Fruit fly (Drosophila melanogaster) whole organism, embryonic: ENCODE data around the gene mRpS35.

ENCODE experiments used
- B-H2 ChIP-seq: fragments of 200-800 bp; sonication (Bioruptor generic); optimal IDR thresholded peaks from 2 replicates; lab custom pipeline; 2018; ENCODE audit warnings: missing biosample characterization, mild to moderate bottlenecking, missing genetic modification characterization
- Bgb ChIP-seq: fragments of 200-800 bp; sonication (Bioruptor generic); IDR thresholded peaks from 2 replicates; pipeline ENCODE4 v1.3.6; 2022; ENCODE audit warnings: missing biosample characterization, missing genetic modification characterization; ENCODE audit not compliant: partially characterized antibody
- Blimp-1 ChIP-seq: fragments of 200-800 bp; sonication (Bioruptor generic); optimal IDR thresholded peaks from 3 replicates; lab custom pipeline; 2018; ENCODE audit warnings: missing biosample characterization, missing genetic modification characterization, mild to moderate bottlenecking, moderate library complexity, missing genetic modification reagents
- CG10209 ChIP-seq: fragments of 200-800 bp; sonication (Bioruptor generic); optimal IDR thresholded peaks from 3 replicates; lab custom pipeline; 2017; ENCODE audit warnings: missing biosample characterization, mild to moderate bottlenecking, missing genetic modification characterization, missing genetic modification reagents
- CG10366 ChIP-seq: fragments of 200-800 bp; sonication (Bioruptor generic); IDR thresholded peaks from 2 replicates; pipeline ENCODE4 v1.3.6; 2022; ENCODE audit warnings: missing biosample characterization, missing genetic modification characterization
- CG10462 ChIP-seq: fragments of 200-800 bp; sonication (Bioruptor generic); optimal IDR thresholded peaks from 2 replicates; lab custom pipeline; 2016; ENCODE audit warnings: missing biosample characterization, missing genetic modification characterization
- CG10565 ChIP-seq: fragments of 200-800 bp; sonication (Bioruptor generic); optimal IDR thresholded peaks from 3 replicates; lab custom pipeline; 2016; ENCODE audit warnings: missing biosample characterization, mild to moderate bottlenecking, missing genetic modification characterization
- CG10959 ChIP-seq: fragments of 200-800 bp; sonication (Bioruptor generic); IDR thresholded peaks from 2 replicates; pipeline ENCODE4 v1.3.6; 2022; ENCODE audit warnings: missing biosample characterization, missing genetic modification characterization
- CG11093 ChIP-seq: fragments of 200-800 bp; sonication (Bioruptor generic); IDR thresholded peaks from 3 replicates; pipeline ENCODE4 v1.3.6; 2022; ENCODE audit warnings: missing biosample characterization, missing genetic modification characterization
- CG11456 ChIP-seq: fragments of 200-800 bp; sonication (Bioruptor generic); IDR thresholded peaks from 3 replicates; pipeline ENCODE4 v1.3.6; 2022; ENCODE audit warnings: missing biosample characterization, missing genetic modification characterization
- CG14710 ChIP-seq: fragments of 200-800 bp; sonication (Bioruptor generic); optimal IDR thresholded peaks from 3 replicates; lab custom pipeline; 2019; ENCODE audit warnings: missing biosample characterization, mild to moderate bottlenecking, missing genetic modification characterization, moderate library complexity
- CG15073 ChIP-seq: fragments of 200-800 bp; sonication (Bioruptor generic); optimal IDR thresholded peaks from 2 replicates; lab custom pipeline; 2016; ENCODE audit warnings: missing biosample characterization, missing genetic modification characterization
- CG1529 ChIP-seq: fragments of 200-800 bp; sonication (Bioruptor generic); optimal IDR thresholded peaks from 3 replicates; lab custom pipeline; 2018; ENCODE audit warnings: missing biosample characterization, missing genetic modification characterization
- CG15514 ChIP-seq: fragments of 200-800 bp; sonication (Bioruptor generic); optimal IDR thresholded peaks from 3 replicates; lab custom pipeline; 2017; ENCODE audit warnings: missing biosample characterization, missing genetic modification characterization, mild to moderate bottlenecking, moderate library complexity, missing genetic modification reagents
- CG17359 ChIP-seq: fragments of 200-800 bp; sonication (Bioruptor generic); optimal IDR thresholded peaks from 3 replicates; lab custom pipeline; 2018; ENCODE audit warnings: missing biosample characterization, mild to moderate bottlenecking, missing genetic modification characterization, moderate library complexity
- CG1792 ChIP-seq: fragments of 200-800 bp; sonication (Bioruptor generic); optimal IDR thresholded peaks from 2 replicates; lab custom pipeline; 2016; ENCODE audit warnings: missing biosample characterization, missing genetic modification characterization
- CG32772 ChIP-seq: fragments of 200-800 bp; sonication (Bioruptor generic); IDR thresholded peaks from 2 replicates; pipeline ENCODE4 v1.3.6; 2022; ENCODE audit warnings: missing biosample characterization, missing genetic modification characterization
- CG4360 ChIP-seq: fragments of 200-800 bp; sonication (Bioruptor generic); IDR thresholded peaks from 2 replicates; pipeline ENCODE4 v1.3.6; 2022; ENCODE audit warnings: missing biosample characterization, missing genetic modification characterization
- CG4404 ChIP-seq: fragments of 200-800 bp; sonication (Bioruptor generic); IDR thresholded peaks from 2 replicates; pipeline ENCODE4 v1.3.6; 2022; ENCODE audit warnings: missing biosample characterization, missing genetic modification characterization
- CG5180 ChIP-seq: fragments of 200-800 bp; sonication (Bioruptor generic); optimal IDR thresholded peaks from 3 replicates; lab custom pipeline; 2017; ENCODE audit warnings: missing biosample characterization, missing genetic modification characterization, mild to moderate bottlenecking, moderate library complexity, missing genetic modification reagents
- CG6272 ChIP-seq: fragments of 200-800 bp; sonication (Bioruptor generic); IDR thresholded peaks from 2 replicates; pipeline ENCODE4 v1.3.6; 2022; ENCODE audit warnings: missing biosample characterization, missing genetic modification characterization
- CG7556 ChIP-seq: fragments of 200-800 bp; sonication (Bioruptor generic); optimal IDR thresholded peaks from 2 replicates; lab custom pipeline; 2017; ENCODE audit warnings: missing biosample characterization, mild to moderate bottlenecking, missing genetic modification characterization
- CG8281 ChIP-seq: fragments of 200-800 bp; sonication (Bioruptor generic); optimal IDR thresholded peaks from 2 replicates; lab custom pipeline; 2018; ENCODE audit warnings: missing biosample characterization, mild to moderate bottlenecking, missing genetic modification characterization, moderate library complexity
- CrebB ChIP-seq: fragments of 200-800 bp; sonication (Bioruptor generic); optimal IDR thresholded peaks from 3 replicates; lab custom pipeline; 2018; ENCODE audit warnings: missing biosample characterization, mild to moderate bottlenecking, missing genetic modification characterization
- Gug ChIP-seq: fragments of 200-800 bp; sonication (Bioruptor generic); IDR thresholded peaks from 4 replicates; pipeline ENCODE4 v1.3.6; 2022; ENCODE audit warnings: missing biosample characterization, missing genetic modification characterization
- Kr ChIP-seq: fragments of 200-800 bp; sonication (Bioruptor generic); optimal IDR thresholded peaks from 2 replicates; lab custom pipeline; 2017; ENCODE audit warnings: missing biosample characterization, mild to moderate bottlenecking, missing genetic modification characterization
- MTF-1 ChIP-seq: fragments of 200-800 bp; sonication (Bioruptor generic); optimal IDR thresholded peaks from 2 replicates; lab custom pipeline; 2018; ENCODE audit warnings: missing biosample characterization, mild to moderate bottlenecking, missing genetic modification characterization, borderline replicate concordance
- PHDP ChIP-seq: fragments of 200-800 bp; sonication (Bioruptor generic); optimal IDR thresholded peaks from 3 replicates; lab custom pipeline; 2018; ENCODE audit warnings: missing biosample characterization, mild to moderate bottlenecking, missing genetic modification characterization, moderate library complexity
- Stat92E ChIP-seq, 3 experiments: fragments of >200 bp in 2 of 3; fragments of 200-800 bp in 1 of 3; sonication (Bioruptor generic) in 1 of 3; optimal IDR thresholded peaks; 2 replicates each; lab custom pipeline; 2017 to 2019; ENCODE audit warnings: missing biosample characterization in 3 of 3, missing genetic modification characterization in 3 of 3, mild to moderate bottlenecking in 1 of 3, moderate library complexity in 1 of 3
- Xrp1 ChIP-seq: fragments of 200-800 bp; sonication (Bioruptor generic); IDR thresholded peaks from 2 replicates; pipeline ENCODE4 v1.3.6; 2022; ENCODE audit warnings: missing biosample characterization, missing genetic modification characterization
- ap ChIP-seq: fragments of 200-800 bp; sonication (Bioruptor generic); IDR thresholded peaks from 2 replicates; pipeline ENCODE4 v1.3.6; 2022; ENCODE audit warnings: missing biosample characterization, missing genetic modification characterization
- chif ChIP-seq, 2 experiments: fragments of 200-800 bp; sonication (Bioruptor generic); optimal IDR thresholded peaks; 3 replicates each; lab custom pipeline; 2016; ENCODE audit warnings: missing biosample characterization in 2 of 2, missing genetic modification characterization in 2 of 2
- dimm ChIP-seq: fragments of 200-800 bp; sonication (Bioruptor generic); IDR thresholded peaks from 2 replicates; pipeline ENCODE4 v1.3.6; 2022; ENCODE audit warnings: missing biosample characterization, missing genetic modification characterization
- gcm ChIP-seq: fragments of 200-800 bp; sonication (Bioruptor generic); optimal IDR thresholded peaks from 2 replicates; lab custom pipeline; 2019; ENCODE audit warnings: missing biosample characterization, mild to moderate bottlenecking, missing genetic modification characterization, moderate library complexity
- grn ChIP-seq: fragments of 200-800 bp; sonication (Bioruptor generic); optimal IDR thresholded peaks from 3 replicates; lab custom pipeline; 2017; ENCODE audit warnings: missing biosample characterization, missing genetic modification characterization
- gt ChIP-seq: fragments of 200-800 bp; sonication (Bioruptor generic); IDR thresholded peaks from 2 replicates; pipeline ENCODE4 v1.3.6; 2022; ENCODE audit warnings: missing biosample characterization, missing genetic modification characterization
- inv ChIP-seq: fragments of 200-800 bp; sonication (Bioruptor generic); IDR thresholded peaks from 2 replicates; pipeline ENCODE4 v1.3.6; 2022; ENCODE audit warnings: missing biosample characterization, missing genetic modification characterization; ENCODE audit not compliant: partially characterized antibody
- jumu ChIP-seq: fragments of 200-800 bp; sonication (Bioruptor generic); optimal IDR thresholded peaks from 3 replicates; lab custom pipeline; 2016; ENCODE audit warnings: missing biosample characterization, missing genetic modification characterization
- mld ChIP-seq: fragments of 200-800 bp; sonication (Bioruptor generic); IDR thresholded peaks from 3 replicates; pipeline ENCODE4 v1.3.6; 2022; ENCODE audit warnings: missing biosample characterization, missing genetic modification characterization; ENCODE audit not compliant: partially characterized antibody
- org-1 ChIP-seq: fragments of 200-800 bp; sonication (Bioruptor generic); optimal IDR thresholded peaks from 2 replicates; lab custom pipeline; 2017; ENCODE audit warnings: missing biosample characterization, missing genetic modification characterization
- p53 ChIP-seq: fragments of 200-800 bp; sonication (Bioruptor generic); optimal IDR thresholded peaks from 2 replicates; lab custom pipeline; 2016; ENCODE audit warnings: missing biosample characterization, missing genetic modification characterization
- salm ChIP-seq: fragments of 200-800 bp; sonication (Bioruptor generic); optimal IDR thresholded peaks from 2 replicates; lab custom pipeline; 2018; ENCODE audit warnings: missing biosample characterization, mild to moderate bottlenecking, missing genetic modification characterization
- sc ChIP-seq, 3 experiments: fragments of >200 bp in 2 of 3; fragments of 200-800 bp in 1 of 3; sonication (Bioruptor generic) in 1 of 3; optimal IDR thresholded peaks; 2 replicates in 2 of 3; 3 replicates in 1 of 3; lab custom pipeline; 2017; ENCODE audit warnings: mild to moderate bottlenecking in 1 of 3, missing biosample characterization in 1 of 3, missing genetic modification characterization in 1 of 3, missing genetic modification reagents in 1 of 3
- scrt ChIP-seq: fragments of 200-800 bp; sonication (Bioruptor generic); optimal IDR thresholded peaks from 2 replicates; lab custom pipeline; 2018; ENCODE audit warnings: missing biosample characterization, mild to moderate bottlenecking, missing genetic modification characterization, moderate library complexity
- slbo ChIP-seq: fragments of 200-800 bp; sonication (Bioruptor generic); IDR thresholded peaks from 2 replicates; pipeline ENCODE4 v1.3.6; 2022; ENCODE audit warnings: missing biosample characterization, missing genetic modification characterization
- sna ChIP-seq: fragments of 200-800 bp; sonication (Bioruptor generic); IDR thresholded peaks from 2 replicates; pipeline ENCODE4 v1.3.6; 2022; ENCODE audit warnings: missing biosample characterization, missing genetic modification characterization; ENCODE audit not compliant: partially characterized antibody
- stwl ChIP-seq: fragments of 200-800 bp; sonication (Bioruptor generic); optimal IDR thresholded peaks from 3 replicates; lab custom pipeline; 2018; ENCODE audit warnings: missing biosample characterization, mild to moderate bottlenecking, missing genetic modification characterization, moderate library complexity
- tll ChIP-seq, 2 experiments: fragments of 200-800 bp in 1 of 2; fragments of >200 bp in 1 of 2; sonication (Bioruptor generic) in 1 of 2; optimal IDR thresholded peaks; 2 replicates each; lab custom pipeline; 2017 to 2019; ENCODE audit warnings: missing biosample characterization in 2 of 2, missing genetic modification characterization in 2 of 2, mild to moderate bottlenecking in 1 of 2, moderate library complexity in 1 of 2
- ttk ChIP-seq: fragments of 200-800 bp; sonication (Bioruptor generic); IDR thresholded peaks from 2 replicates; pipeline ENCODE4 v2.1.2; 2022; ENCODE audit warnings: missing biosample characterization, missing genetic modification characterization
- tx ChIP-seq: fragments of 200-800 bp; sonication (Bioruptor generic); optimal IDR thresholded peaks from 2 replicates; lab custom pipeline; 2016; ENCODE audit warnings: missing biosample characterization, missing genetic modification characterization
- z ChIP-seq: fragments of 200-800 bp; sonication (Bioruptor generic); IDR thresholded peaks from 3 replicates; pipeline ENCODE4 v1.3.6; 2022; ENCODE audit warnings: missing biosample characterization, missing genetic modification characterization

Gene mRpS35

dm6 chr3L:2820930-2821505 is 40.3 kb downstream of the mRpS35 start (continued):
- no peak for TF ChIP-seq CG6272
- no peak for TF ChIP-seq CG1529
- TF ChIP-seq sna (GFP tag; lab: Robert Waterston, UW), result peak; percentile 64
- TF ChIP-seq CG10462 (GFP tag; lab: Kevin White, UChicago), result no peak
- TF ChIP-seq tll (GFP tag; optimal IDR thresholded peaks at IDR 0.05; lab: Kevin White, UChicago), result no peak
- no peak for TF ChIP-seq CG4404 (GFP tag; lab: Robert Waterston, UW)
- no peak for TF ChIP-seq tx
- TF ChIP-seq CG10565 (GFP tag; lab: Kevin White, UChicago), result no peak
- no peak for TF ChIP-seq chif (GFP tag; optimal IDR thresholded peaks at IDR 0.05; lab: Kevin White, UChicago)
- no peak for TF ChIP-seq gt
- no peak for TF ChIP-seq ap (GFP tag; lab: Robert Waterston, UW)
- no peak for TF ChIP-seq CG10366 (GFP tag; lab: Robert Waterston, UW)
- TF ChIP-seq MTF-1, result no peak
- TF ChIP-seq Blimp-1 (GFP tag; lab: Kevin White, UChicago), result no peak
- TF ChIP-seq stwl (tag; lab: Kevin White, UChicago), result no peak
- 0 out of 3 replicates have a peak, but pooled peaks have one; percentile 20 for TF ChIP-seq mld (GFP tag; lab: Robert Waterston, UW)
- TF ChIP-seq CG8281 (tag; lab: Kevin White, UChicago), result no peak
- no peak for TF ChIP-seq sc (optimal IDR thresholded peaks at IDR 0.05; lab: Kevin White, UChicago)
- no peak for TF ChIP-seq sc (GFP tag; optimal IDR thresholded peaks at IDR 0.05; lab: Kevin White, UChicago)
- TF ChIP-seq CrebB, result no peak
- TF ChIP-seq salm (tag; lab: Kevin White, UChicago), result peak; percentile 20
- TF ChIP-seq grn, result peak; percentile 20
- peak; percentile 45 for TF ChIP-seq CG15514
- TF ChIP-seq CG17359 (tag; lab: Kevin White, UChicago), result no peak
- TF ChIP-seq CG4360 (GFP tag; lab: Robert Waterston, UW), result peak; percentile 61
- no peak for TF ChIP-seq CG10959 (GFP tag; lab: Robert Waterston, UW)
- no peak for TF ChIP-seq CG5180 (GFP tag; lab: Kevin White, UChicago)
- TF ChIP-seq gcm (GFP tag; lab: Kevin White, UChicago), result no peak
- TF ChIP-seq CG32772 (GFP tag; lab: Robert Waterston, UW), result no peak
- 0 out of 3 replicates have a peak, but pooled peaks have one; percentile 42 for TF ChIP-seq z (GFP tag; lab: Robert Waterston, UW)
- peak; percentile 23 for TF ChIP-seq scrt
- no peak for TF ChIP-seq org-1 (GFP tag; lab: Kevin White, UChicago)
- TF ChIP-seq CG1792, result no peak
- no peak for TF ChIP-seq CG14710 (tag; lab: Kevin White, UChicago)
- no peak for TF ChIP-seq p53 (GFP tag; lab: Kevin White, UChicago)
- TF ChIP-seq Xrp1, result no peak
- TF ChIP-seq CG10209 (GFP tag; lab: Kevin White, UChicago), result no peak
- TF ChIP-seq ttk (GFP tag; lab: Robert Waterston, UW), result no peak
- TF ChIP-seq, all 482 proteins: peak for 149

- TF ChIP-seq CG15073 (no peak), CG7556 (GFP tag; lab: Kevin White, UChicago) (peak; percentile 56), PHDP (tag; lab: Kevin White, UChicago) (peak; percentile 20), Bgb (GFP tag; lab: Robert Waterston, UW) (no peak), inv (GFP tag; lab: Robert Waterston, UW) (no peak), Stat92E (GFP tag; optimal IDR thresholded peaks at IDR 0.05; lab: Kevin White, UChicago) (no peak), CG17359 (tag; lab: Kevin White, UChicago) (peak; percentile 59), dimm (no peak), CG11093 (0 out of 3 replicates have a peak, but pooled peaks have one; percentile 10), B-H2 (GFP tag; lab: Kevin White, UChicago) (no peak), jumu (GFP tag; lab: Kevin White, UChicago) (peak; percentile 17), Gug (GFP tag; lab: Robert Waterston, UW) (peak; percentile 47; the same call in 1 of the 4 replicates), CG11456 (no peak), slbo (GFP tag; lab: Robert Waterston, UW) (peak; percentile 65), Kr (no peak)
Measured at dm6 chr3L:2822955-2823354, 42.3 kb downstream of the mRpS35 start.
